Worm (Caenorhabditis elegans): ENCODE measurements around the gene K11G9.5.

ce11 chrV:6699021-6699420 lies 10.7 kb upstream of the K11G9.5 start:
- TF ChIP-seq snpc-4 (GFP tag; optimal IDR thresholded peaks at IDR 0.05) (no peak), snpc-4 (tag; optimal IDR thresholded peaks at IDR 0.05) (no peak), sea-2 (GFP tag; IDR thresholded peaks at IDR 0.05) (no peak), die-1 (tag; optimal IDR thresholded peaks at IDR 0.05) (no peak), dpl-1 (GFP tag; optimal IDR thresholded peaks at IDR 0.05) (no peak), ccch-3 (GFP tag; optimal IDR thresholded peaks at IDR 0.05) (no peak), cebp-1 (GFP tag; IDR thresholded peaks at IDR 0.05) (no peak), cebp-1 (tag; optimal IDR thresholded peaks at IDR 0.05) (no peak), ama-1 (optimal IDR thresholded peaks at IDR 0.05) (no peak), ama-1 (GFP tag; optimal IDR thresholded peaks at IDR 0.05) (no peak), snpc-1.1 (tag; optimal IDR thresholded peaks at IDR 0.05; ENCODE audit: insufficient read depth) (no peak), athp-1 (tag; optimal IDR thresholded peaks at IDR 0.05) (no peak), unc-62 (GFP tag; optimal IDR thresholded peaks at IDR 0.05) (no peak)
